Worm (Caenorhabditis elegans) whole organism, late embryonic: ENCODE data around the gene srw-91.

Experiments
- T23F11.4 ChIP-seq: fragments of 200-800 bp; sonication (Bioruptor generic); optimal IDR thresholded peaks from 2 replicates; lab custom pipeline; 2018; ENCODE audit warnings: mild to moderate bottlenecking, missing genetic modification characterization, missing compliant biosample characterization
- Y22D7AL.16 ChIP-seq: sonication (generic microtip); optimal IDR thresholded peaks from 2 replicates; lab custom pipeline; 2016; ENCODE audit warnings: missing genetic modification characterization, missing compliant biosample characterization
- ama-1 ChIP-seq: fragments of 150-350 bp; optimal IDR thresholded peaks from 2 replicates; lab custom pipeline; 2014
- ceh-30 ChIP-seq: fragments of 150-350 bp; optimal IDR thresholded peaks from 2 replicates; lab custom pipeline; 2014; ENCODE audit warnings: missing biosample characterization, missing genetic modification characterization
- che-1 ChIP-seq: sonication (generic microtip); optimal IDR thresholded peaks from 2 replicates; lab custom pipeline; 2016; ENCODE audit warnings: mild to moderate bottlenecking, missing genetic modification characterization, missing compliant biosample characterization
- ets-4 ChIP-seq: sonication (generic microtip); optimal IDR thresholded peaks from 2 replicates; lab custom pipeline; 2016; ENCODE audit warnings: missing genetic modification characterization, missing compliant biosample characterization
- nhr-11 ChIP-seq: fragments of 150-350 bp; optimal IDR thresholded peaks from 2 replicates; lab custom pipeline; 2014; ENCODE audit warnings: missing biosample characterization, missing genetic modification characterization
- pag-3 ChIP-seq: sonication (generic microtip); optimal IDR thresholded peaks from 2 replicates; lab custom pipeline; 2016; ENCODE audit warnings: missing compliant biosample characterization, missing genetic modification characterization, borderline replicate concordance
- pat-9 ChIP-seq: fragments of 200-800 bp; sonication (Bioruptor generic); optimal IDR thresholded peaks from 2 replicates; lab custom pipeline; 2018; ENCODE audit warnings: mild to moderate bottlenecking, missing genetic modification characterization, moderate library complexity, missing compliant biosample characterization
- pax-1 ChIP-seq: fragments of 150-350 bp; optimal IDR thresholded peaks from 2 replicates; lab custom pipeline; 2014; ENCODE audit warnings: missing biosample characterization, missing genetic modification characterization
- ref-2 ChIP-seq: sonication (generic microtip); optimal IDR thresholded peaks from 2 replicates; lab custom pipeline; 2016; ENCODE audit warnings: missing genetic modification characterization, missing compliant biosample characterization
- unc-3 ChIP-seq, 2 experiments: fragments of 200-800 bp in 1 of 2; sonication (Bioruptor generic) in 1 of 2; sonication (generic microtip) in 1 of 2; conservative IDR thresholded peaks in 1 of 2; optimal IDR thresholded peaks in 1 of 2; 2 replicates each; pipeline versions ENCODE4 v1.3.6 to Lab custom; 2016 to 2022; ENCODE audit warnings: missing compliant biosample characterization in 2 of 2, missing genetic modification characterization in 2 of 2, missing genetic modification reagents in 1 of 2
- unc-55 ChIP-seq: sonication (generic microtip); optimal IDR thresholded peaks from 2 replicates; lab custom pipeline; 2017; ENCODE audit warnings: missing biosample characterization, missing genetic modification reagents, missing genetic modification characterization

DNA sequence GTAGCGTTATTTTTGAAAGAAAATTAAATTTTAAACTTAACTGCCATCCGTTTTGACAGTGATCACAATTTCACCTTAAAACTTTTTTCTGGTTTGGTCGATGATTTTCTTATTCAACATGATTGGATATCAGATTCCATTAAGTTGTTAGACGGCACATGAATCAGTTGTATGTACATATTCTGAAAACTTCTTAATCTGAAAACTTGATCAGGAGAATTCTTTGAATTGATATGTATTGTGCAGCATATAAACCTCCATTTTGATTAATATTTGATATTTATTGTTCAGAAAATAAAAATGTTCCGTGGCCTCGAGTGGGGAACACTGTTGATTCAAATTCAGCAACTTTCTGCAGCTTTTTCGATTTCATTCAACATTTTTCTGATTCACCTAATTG lies 40.7 kb downstream of the srw-91 start, which contains the start of gene str-221:
- no peak for TF ChIP-seq ceh-30 (tag; lab: Kevin White, UChicago)
- no peak for TF ChIP-seq unc-3 (GFP tag; conservative IDR thresholded peaks at IDR 0.05; lab: Robert Waterston, UW)
- no peak for TF ChIP-seq unc-3 (tag; optimal IDR thresholded peaks at IDR 0.05; lab: Kevin White, UChicago)
- TF ChIP-seq pax-1 (tag; lab: Kevin White, UChicago): no peak
- no peak for TF ChIP-seq T23F11.4 (GFP tag; lab: Kevin White, UChicago)
- TF ChIP-seq pag-3 (tag; lab: Kevin White, UChicago): no peak
- TF ChIP-seq unc-55 (GFP tag; lab: Kevin White, UChicago): no peak
- TF ChIP-seq pat-9: no peak
- no peak for TF ChIP-seq Y22D7AL.16 (tag; lab: Kevin White, UChicago)
- no peak for TF ChIP-seq nhr-11
- TF ChIP-seq che-1 (tag; lab: Kevin White, UChicago): no peak
- no peak for TF ChIP-seq ama-1 (lab: Kevin White, UChicago)
- TF ChIP-seq ref-2: no peak
- TF ChIP-seq ets-4 (tag; lab: Kevin White, UChicago): no peak
